Fruit fly (Drosophila melanogaster): ENCODE results near the gene Sk2.

The Sk2 gene

DNA sequence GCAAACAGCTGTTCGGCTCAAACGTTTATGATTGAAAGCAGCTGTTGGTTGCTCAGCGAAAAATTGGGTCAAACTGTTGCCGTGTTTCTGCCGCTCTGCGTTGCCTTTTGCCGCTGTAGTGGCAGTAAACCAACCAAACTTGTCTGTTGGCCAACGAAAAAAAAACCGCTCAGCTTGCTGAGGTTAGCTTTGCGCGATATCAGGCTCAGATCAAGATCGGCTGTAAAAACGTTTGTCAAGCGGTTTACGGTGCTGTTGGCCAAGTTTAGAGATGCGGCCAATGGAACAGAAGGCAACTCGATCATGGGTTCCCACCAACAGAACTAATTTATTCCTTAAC lies 32.2 kb downstream of the Sk2 start:
- TF ChIP-seq Rel (GFP tag; optimal IDR thresholded peaks at IDR 0.05) = no peak
- no peak for TF ChIP-seq Rel (tag; optimal IDR thresholded peaks at IDR 0.05)
- no peak for TF ChIP-seq psq (GFP tag; optimal IDR thresholded peaks at IDR 0.05)

DNA sequence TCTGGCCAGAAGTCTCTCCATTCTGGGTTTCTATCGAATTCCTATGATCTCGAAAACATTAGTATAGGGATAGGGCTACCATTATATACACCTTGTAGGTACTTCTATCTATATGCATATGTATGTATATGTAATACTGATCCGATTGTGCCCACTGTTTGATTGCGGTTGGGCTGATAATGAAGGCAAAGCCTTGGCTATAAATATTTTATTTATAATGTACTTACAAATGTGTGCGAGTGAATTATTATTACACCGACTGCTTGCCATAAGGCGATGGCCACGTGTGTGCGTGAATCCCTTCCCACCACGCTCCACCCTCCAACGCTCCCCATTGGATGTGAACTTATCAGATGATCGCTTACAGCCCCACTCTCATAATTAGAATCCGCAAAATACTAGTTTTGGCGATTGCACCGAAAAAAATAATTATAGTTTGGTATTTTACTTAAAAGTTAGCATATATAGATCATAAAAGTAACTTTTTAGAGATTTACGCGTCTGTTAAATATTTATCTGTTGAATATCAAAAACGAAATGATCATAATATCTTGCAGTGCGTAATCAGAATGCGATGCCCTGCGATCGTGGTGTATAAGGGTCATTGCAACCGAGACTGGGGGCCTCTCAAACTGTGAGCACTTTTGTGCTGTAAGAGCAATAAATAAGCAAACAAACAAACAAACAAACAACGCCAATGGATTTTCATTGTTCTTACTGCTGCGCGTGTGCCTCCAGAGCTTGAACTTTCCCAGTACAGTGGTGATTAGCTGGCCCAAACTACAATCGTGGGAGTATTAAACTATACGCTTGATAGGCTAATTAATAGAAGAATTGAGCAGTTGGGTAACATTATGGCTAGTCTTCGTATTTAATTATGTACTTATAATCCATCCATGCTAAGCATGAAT lies 33.5 kb downstream of the Sk2 start:
- peak; percentile 2 for TF ChIP-seq h (GFP tag; optimal IDR thresholded peaks at IDR 0.05)
- no peak for TF ChIP-seq Sp1 (GFP tag; optimal IDR thresholded peaks at IDR 0.05)
- TF ChIP-seq HLH106 (tag; optimal IDR thresholded peaks at IDR 0.05) = peak; percentile 16
- no peak for TF ChIP-seq Rel (GFP tag; optimal IDR thresholded peaks at IDR 0.05)
- no peak for TF ChIP-seq Rel (tag; optimal IDR thresholded peaks at IDR 0.05)
- TF ChIP-seq Dfd (GFP tag; optimal IDR thresholded peaks at IDR 0.05) = no peak
- peak; percentile 32 for TF ChIP-seq Hr83 (GFP tag; optimal IDR thresholded peaks at IDR 0.05; ENCODE audit: poor library complexity, severe bottlenecking)
- TF ChIP-seq dmrt93B (GFP tag; optimal IDR thresholded peaks at IDR 0.05) = peak; percentile 27
- TF ChIP-seq GATAd (GFP tag; optimal IDR thresholded peaks at IDR 0.05) = no peak

DNA sequence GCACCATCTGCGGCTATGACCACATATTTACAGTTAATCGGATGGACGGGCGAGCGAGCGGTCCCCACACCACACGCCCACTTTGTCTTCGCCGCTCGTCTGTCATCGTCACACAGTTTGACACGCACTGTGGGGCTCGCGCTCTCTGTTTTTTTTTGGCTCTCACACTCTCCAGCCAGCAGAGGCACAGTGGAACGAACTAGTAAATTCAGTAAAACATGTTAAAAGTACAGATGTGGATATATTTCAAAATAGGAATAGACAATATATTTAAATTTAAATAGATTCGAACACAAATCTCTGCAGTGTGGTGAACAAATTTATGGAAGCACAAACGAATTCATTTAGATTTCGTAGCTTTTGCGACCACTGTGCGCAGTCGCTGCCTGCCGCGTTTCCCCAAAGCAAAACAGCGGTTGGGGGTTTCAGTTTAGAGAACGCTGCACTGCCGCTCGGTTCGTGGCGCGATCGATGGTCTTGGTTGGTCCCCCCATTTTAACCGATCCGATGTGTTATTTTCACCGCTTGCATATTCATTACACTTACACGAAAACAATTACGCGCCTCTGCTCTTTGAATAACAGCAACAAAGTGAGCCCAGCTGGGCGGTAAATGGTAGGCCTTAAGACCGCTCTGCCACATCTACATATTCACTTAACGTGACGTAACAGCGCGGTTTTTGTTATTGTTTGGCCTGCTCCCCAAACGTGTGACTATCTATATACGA lies 34.4 kb downstream of the Sk2 start:
- TF ChIP-seq brk (GFP tag; optimal IDR thresholded peaks at IDR 0.05) = peak; percentile 98
- TF ChIP-seq Hr83 (GFP tag; optimal IDR thresholded peaks at IDR 0.05; ENCODE audit: poor library complexity, severe bottlenecking) = peak; percentile 81
- TF ChIP-seq Hnf4 (GFP tag; optimal IDR thresholded peaks at IDR 0.05) = peak; percentile 98
- TF ChIP-seq rgr (GFP tag; optimal IDR thresholded peaks at IDR 0.05) = peak; percentile 99
- no peak for TF ChIP-seq usp (GFP tag; optimal IDR thresholded peaks at IDR 0.05)
- TF ChIP-seq Dif (GFP tag; optimal IDR thresholded peaks at IDR 0.05; ENCODE audit: partially characterized antibody) = peak; percentile 84
- peak; percentile 55 for TF ChIP-seq Myc (optimal IDR thresholded peaks at IDR 0.05)
- TF ChIP-seq br (GFP tag; optimal IDR thresholded peaks at IDR 0.05) = peak; percentile 99
- TF ChIP-seq jim (GFP tag; optimal IDR thresholded peaks at IDR 0.05) = no peak
- peak; percentile 95 for TF ChIP-seq tai (GFP tag; optimal IDR thresholded peaks at IDR 0.05)
- peak; percentile 97 for TF ChIP-seq Jra (GFP tag; optimal IDR thresholded peaks at IDR 0.05)
- TF ChIP-seq Mio (GFP tag; optimal IDR thresholded peaks at IDR 0.05) = peak; percentile 87
- no peak for TF ChIP-seq N (GFP tag; optimal IDR thresholded peaks at IDR 0.05)
- peak; percentile 96 for TF ChIP-seq dsf (GFP tag; optimal IDR thresholded peaks at IDR 0.05; ENCODE audit: borderline replicate concordance)
- TF ChIP-seq psq (GFP tag; optimal IDR thresholded peaks at IDR 0.05) = peak; percentile 98
- TF ChIP-seq woc (GFP tag; optimal IDR thresholded peaks at IDR 0.05) = peak; percentile 98
- peak; percentile 59 to 76 for TF ChIP-seq dl (GFP tag; optimal IDR thresholded peaks at IDR 0.05; ENCODE audit: insufficient read depth in 1 of 2, partially characterized antibody in 2 of 2)
- TF ChIP-seq sv (GFP tag; optimal IDR thresholded peaks at IDR 0.05) = peak; percentile 99
- peak; percentile 99 for TF ChIP-seq sage (GFP tag; optimal IDR thresholded peaks at IDR 0.05)
- peak; percentile 94 for TF ChIP-seq CG9705 (GFP tag; optimal IDR thresholded peaks at IDR 0.05)
- no peak for TF ChIP-seq Vsx2 (GFP tag; optimal IDR thresholded peaks at IDR 0.05; ENCODE audit: partially characterized antibody)
- peak; percentile 97 for TF ChIP-seq HLH106 (tag; optimal IDR thresholded peaks at IDR 0.05)
- TF ChIP-seq foxo (GFP tag; optimal IDR thresholded peaks at IDR 0.05) = peak; percentile 96 to 99
- peak; percentile 91 for TF ChIP-seq GATAd (GFP tag; optimal IDR thresholded peaks at IDR 0.05)
- no peak for TF ChIP-seq Hr78 (GFP tag; optimal IDR thresholded peaks at IDR 0.05)
- no peak for TF ChIP-seq lola (GFP tag; optimal IDR thresholded peaks at IDR 0.05)
- TF ChIP-seq Sp1 (GFP tag; optimal IDR thresholded peaks at IDR 0.05) = peak; percentile 98
- peak; percentile 99 for TF ChIP-seq h (GFP tag; optimal IDR thresholded peaks at IDR 0.05)
- TF ChIP-seq CG32264 (GFP tag; optimal IDR thresholded peaks at IDR 0.05) = peak; percentile 97
- TF ChIP-seq Dfd (GFP tag; optimal IDR thresholded peaks at IDR 0.05) = no peak
- TF ChIP-seq OdsH (GFP tag; optimal IDR thresholded peaks at IDR 0.05) = peak; percentile 99
- TF ChIP-seq Abd-B (GFP tag; optimal IDR thresholded peaks at IDR 0.05) = no peak
- TF ChIP-seq dmrt93B (GFP tag; optimal IDR thresholded peaks at IDR 0.05) = peak; percentile 91
- TF ChIP-seq ey (GFP tag; optimal IDR thresholded peaks at IDR 0.05) = peak; percentile 99
- peak; percentile 97 for TF ChIP-seq CrebA (GFP tag; optimal IDR thresholded peaks at IDR 0.05; ENCODE audit: borderline replicate concordance)
- peak; percentile 98 for TF ChIP-seq Rel (GFP tag; optimal IDR thresholded peaks at IDR 0.05)
- peak; percentile 95 for TF ChIP-seq Rel (tag; optimal IDR thresholded peaks at IDR 0.05)
- no peak for TF ChIP-seq pan (optimal IDR thresholded peaks at IDR 0.05)
- peak; percentile 99 for TF ChIP-seq fru (GFP tag; optimal IDR thresholded peaks at IDR 0.05)
